Fruit fly (Drosophila melanogaster) Kc167 (cell line): ENCODE data around the gene CG7049.

Experiments used
- h ChIP-seq: fragments of >200 bp; optimal IDR thresholded peaks from 3 replicates; lab custom pipeline; 2018; ENCODE audit warnings: missing external identifiers
- psq ChIP-seq: fragments of >200 bp; optimal IDR thresholded peaks from 2 replicates; lab custom pipeline; 2017; ENCODE audit warnings: missing external identifiers

DNA sequence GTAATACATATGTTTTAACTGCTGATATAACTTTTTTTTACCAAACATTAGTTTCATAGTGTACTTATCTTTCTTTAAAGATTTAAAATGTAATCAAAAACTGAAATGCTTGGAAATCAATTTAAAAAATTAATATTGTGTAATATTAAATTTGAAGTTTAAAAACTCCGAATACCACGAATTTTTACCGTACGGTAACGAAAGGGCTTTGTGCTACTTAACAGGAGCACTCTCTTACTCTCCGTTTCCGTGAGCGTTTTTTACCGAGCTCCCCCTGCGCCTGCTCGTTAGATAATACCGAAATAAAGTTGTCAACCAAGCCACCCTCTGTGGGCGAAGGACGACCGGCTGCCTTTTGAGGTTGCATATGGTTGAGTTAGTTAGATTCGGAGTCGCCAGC is 23.5 kb downstream of the CG7049 start, which contains the start of the genes Dic61B and p130CAS:
- TF ChIP-seq h (lab: Kevin White, UChicago) (no peak), psq (no peak)
